Fruit fly (Drosophila melanogaster) whole organism, prepupa: ENCODE results near the gene CG5255.

ENCODE experiments used
- CG10631 ChIP-seq: fragments of 200-800 bp; sonication (Bioruptor generic); optimal IDR thresholded peaks from 2 replicates; lab custom pipeline; 2016; ENCODE audit warnings: missing biosample characterization, missing genetic modification characterization
- CG10669 ChIP-seq: fragments of 200-800 bp; sonication (Bioruptor generic); optimal IDR thresholded peaks from 3 replicates; lab custom pipeline; 2018; ENCODE audit warnings: missing biosample characterization, mild to moderate bottlenecking, missing genetic modification characterization, moderate library complexity
- CG11294 ChIP-seq: fragments of 200-800 bp; sonication (Bioruptor generic); IDR thresholded peaks from 2 replicates; pipeline ENCODE4 v1.3.6; 2022; ENCODE audit warnings: missing biosample characterization, missing genetic modification characterization
- CG11762 ChIP-seq: fragments of 200-800 bp; sonication (Bioruptor generic); optimal IDR thresholded peaks from 3 replicates; lab custom pipeline; 2016; ENCODE audit warnings: missing biosample characterization, missing genetic modification characterization; ENCODE audit not compliant: insufficient read depth
- CG1621 ChIP-seq: fragments of 200-800 bp; sonication (Bioruptor generic); optimal IDR thresholded peaks from 3 replicates; lab custom pipeline; 2018; ENCODE audit warnings: missing biosample characterization, mild to moderate bottlenecking, missing genetic modification characterization
- CG16779 ChIP-seq: fragments of 200-800 bp; sonication (Bioruptor generic); optimal IDR thresholded peaks from 3 replicates; lab custom pipeline; 2017; ENCODE audit warnings: missing biosample characterization, mild to moderate bottlenecking, missing genetic modification characterization
- CG3032 ChIP-seq: fragments of 200-800 bp; optimal IDR thresholded peaks from 2 replicates; lab custom pipeline; 2019; ENCODE audit warnings: missing biosample characterization, mild to moderate bottlenecking, missing genetic modification characterization, moderate library complexity
- CG31627 ChIP-seq: fragments of 200-800 bp; sonication (Bioruptor generic); optimal IDR thresholded peaks from 3 replicates; lab custom pipeline; 2016; ENCODE audit warnings: missing biosample characterization, missing genetic modification characterization
- CG3919 ChIP-seq: fragments of 200-800 bp; sonication (Bioruptor generic); optimal IDR thresholded peaks from 3 replicates; lab custom pipeline; 2016; ENCODE audit warnings: missing biosample characterization, missing genetic modification characterization
- CG6163 ChIP-seq: fragments of 200-800 bp; sonication (Bioruptor generic); IDR thresholded peaks from 3 replicates; pipeline ENCODE4 v1.3.6; 2022; ENCODE audit warnings: missing biosample characterization, missing genetic modification characterization
- CG6792 ChIP-seq: fragments of 200-800 bp; sonication (Bioruptor generic); optimal IDR thresholded peaks from 3 replicates; lab custom pipeline; 2016; ENCODE audit warnings: missing biosample characterization, missing genetic modification characterization
- CG6854 ChIP-seq: fragments of 200-800 bp; sonication (Bioruptor generic); optimal IDR thresholded peaks from 2 replicates; lab custom pipeline; 2017; ENCODE audit warnings: missing biosample characterization, mild to moderate bottlenecking, missing genetic modification characterization
- CG8119 ChIP-seq: fragments of 200-800 bp; sonication (Bioruptor generic); IDR thresholded peaks from 3 replicates; pipeline ENCODE4 v1.3.6; 2022; ENCODE audit warnings: missing biosample characterization, missing genetic modification characterization
- CG8319 ChIP-seq: fragments of 200-800 bp; sonication (Bioruptor generic); optimal IDR thresholded peaks from 3 replicates; lab custom pipeline; 2016; ENCODE audit warnings: missing biosample characterization, missing genetic modification characterization
- CG9139 ChIP-seq: fragments of 200-800 bp; sonication (Bioruptor generic); optimal IDR thresholded peaks from 3 replicates; lab custom pipeline; 2017; ENCODE audit warnings: missing biosample characterization, mild to moderate bottlenecking, missing genetic modification characterization
- Eip78C ChIP-seq: fragments of 200-800 bp; sonication (Bioruptor generic); peaks from one replicate; lab custom pipeline; 2016; ENCODE audit warnings: missing biosample characterization, missing genetic modification characterization
- Ets21C ChIP-seq: fragments of 200-800 bp; sonication (Bioruptor generic); optimal IDR thresholded peaks from 3 replicates; lab custom pipeline; 2016; ENCODE audit warnings: missing biosample characterization, missing genetic modification characterization
- Ets96B ChIP-seq: fragments of 200-800 bp; optimal IDR thresholded peaks from 2 replicates; lab custom pipeline; 2019; ENCODE audit warnings: missing biosample characterization, mild to moderate bottlenecking, missing genetic modification characterization, moderate library complexity
- Gug ChIP-seq: fragments of 200-800 bp; sonication (Bioruptor generic); IDR thresholded peaks from 2 replicates; pipeline ENCODE4 v1.3.6; 2022; ENCODE audit warnings: missing biosample characterization, missing genetic modification characterization
- Hr38 ChIP-seq: sonication (Bioruptor generic); optimal IDR thresholded peaks from 2 replicates; lab custom pipeline; 2016; ENCODE audit warnings: missing biosample characterization, missing genetic modification characterization
- Hr39 ChIP-seq: fragments of 200-800 bp; sonication (Bioruptor generic); optimal IDR thresholded peaks from 2 replicates; lab custom pipeline; 2016; ENCODE audit warnings: missing biosample characterization, missing genetic modification characterization
- Hr4 ChIP-seq: fragments of 200-800 bp; sonication (Bioruptor generic); optimal IDR thresholded peaks from 3 replicates; lab custom pipeline; 2016; ENCODE audit warnings: missing biosample characterization, missing genetic modification characterization
- Met ChIP-seq: fragments of 200-800 bp; sonication (Bioruptor generic); optimal IDR thresholded peaks from 3 replicates; lab custom pipeline; 2016; ENCODE audit warnings: missing biosample characterization, missing genetic modification characterization
- OdsH ChIP-seq: fragments of 200-800 bp; sonication (Bioruptor generic); optimal IDR thresholded peaks from 3 replicates; lab custom pipeline; 2016; ENCODE audit warnings: missing biosample characterization, missing genetic modification characterization
- Sox14 ChIP-seq: fragments of 200-800 bp; sonication (Bioruptor generic); optimal IDR thresholded peaks from 3 replicates; lab custom pipeline; 2016; ENCODE audit warnings: missing biosample characterization, missing genetic modification characterization
- Sox15 ChIP-seq: fragments of 200-800 bp; sonication (Bioruptor generic); optimal IDR thresholded peaks from 3 replicates; lab custom pipeline; 2016; ENCODE audit warnings: missing biosample characterization, missing genetic modification characterization
- achi ChIP-seq: fragments of 200-800 bp; sonication (Bioruptor generic); optimal IDR thresholded peaks from 3 replicates; lab custom pipeline; 2016; ENCODE audit warnings: missing biosample characterization, missing genetic modification characterization
- acj6 ChIP-seq: fragments of 200-800 bp; sonication (Bioruptor generic); optimal IDR thresholded peaks from 3 replicates; lab custom pipeline; 2016; ENCODE audit warnings: missing biosample characterization, missing genetic modification characterization
- dac ChIP-seq: fragments of 200-800 bp; sonication (Bioruptor generic); optimal IDR thresholded peaks from 2 replicates; lab custom pipeline; 2017; ENCODE audit warnings: missing biosample characterization, mild to moderate bottlenecking, missing genetic modification characterization
- dsx ChIP-seq: fragments of 200-800 bp; optimal IDR thresholded peaks from 3 replicates; lab custom pipeline; 2019; ENCODE audit warnings: missing biosample characterization, mild to moderate bottlenecking, missing genetic modification characterization, moderate library complexity; ENCODE audit not compliant: poor library complexity, severe bottlenecking
- esn ChIP-seq: fragments of 200-800 bp; sonication (Bioruptor generic); optimal IDR thresholded peaks from 2 replicates; lab custom pipeline; 2016; ENCODE audit warnings: missing biosample characterization, mild to moderate bottlenecking, missing genetic modification characterization, moderate library complexity
- fd85E ChIP-seq: fragments of 200-800 bp; sonication (Bioruptor generic); optimal IDR thresholded peaks from 3 replicates; lab custom pipeline; 2016; ENCODE audit warnings: missing biosample characterization, missing genetic modification characterization
- fkh ChIP-seq: fragments of 200-800 bp; sonication (Bioruptor generic); optimal IDR thresholded peaks from 3 replicates; lab custom pipeline; 2017; ENCODE audit warnings: missing biosample characterization, mild to moderate bottlenecking, missing genetic modification characterization, moderate library complexity
- lz ChIP-seq: fragments of 200-800 bp; sonication (Bioruptor generic); optimal IDR thresholded peaks from 3 replicates; lab custom pipeline; 2016; ENCODE audit warnings: missing biosample characterization, missing genetic modification characterization
- net ChIP-seq: fragments of 200-800 bp; sonication (Bioruptor generic); optimal IDR thresholded peaks from 3 replicates; lab custom pipeline; 2016; ENCODE audit warnings: missing biosample characterization, missing genetic modification characterization
- pdm3 ChIP-seq: fragments of 200-800 bp; sonication (Bioruptor generic); optimal IDR thresholded peaks from 3 replicates; lab custom pipeline; 2016; ENCODE audit warnings: missing biosample characterization, missing genetic modification characterization
- salr ChIP-seq, 2 experiments: fragments of 200-800 bp; sonication (Bioruptor generic); optimal IDR thresholded peaks; 3 replicates each; lab custom pipeline; 2016 to 2018; ENCODE audit warnings: missing biosample characterization in 2 of 2, missing genetic modification characterization in 2 of 2, mild to moderate bottlenecking in 1 of 2
- spab ChIP-seq: fragments of 200-800 bp; sonication (Bioruptor generic); optimal IDR thresholded peaks from 2 replicates; lab custom pipeline; 2017; ENCODE audit warnings: missing biosample characterization, mild to moderate bottlenecking, missing genetic modification characterization, missing genetic modification reagents
- ss ChIP-seq, 2 experiments: fragments of 200-800 bp; sonication (Bioruptor generic); optimal IDR thresholded peaks; 2 replicates in 1 of 2; 3 replicates in 1 of 2; lab custom pipeline; 2017 to 2018; ENCODE audit warnings: mild to moderate bottlenecking in 2 of 2, missing biosample characterization in 2 of 2, missing genetic modification characterization in 2 of 2, moderate library complexity in 1 of 2
- topi ChIP-seq: fragments of 200-800 bp; sonication (Bioruptor generic); optimal IDR thresholded peaks from 3 replicates; lab custom pipeline; 2016; ENCODE audit warnings: missing biosample characterization, missing genetic modification characterization

The CG5255 gene

DNA sequence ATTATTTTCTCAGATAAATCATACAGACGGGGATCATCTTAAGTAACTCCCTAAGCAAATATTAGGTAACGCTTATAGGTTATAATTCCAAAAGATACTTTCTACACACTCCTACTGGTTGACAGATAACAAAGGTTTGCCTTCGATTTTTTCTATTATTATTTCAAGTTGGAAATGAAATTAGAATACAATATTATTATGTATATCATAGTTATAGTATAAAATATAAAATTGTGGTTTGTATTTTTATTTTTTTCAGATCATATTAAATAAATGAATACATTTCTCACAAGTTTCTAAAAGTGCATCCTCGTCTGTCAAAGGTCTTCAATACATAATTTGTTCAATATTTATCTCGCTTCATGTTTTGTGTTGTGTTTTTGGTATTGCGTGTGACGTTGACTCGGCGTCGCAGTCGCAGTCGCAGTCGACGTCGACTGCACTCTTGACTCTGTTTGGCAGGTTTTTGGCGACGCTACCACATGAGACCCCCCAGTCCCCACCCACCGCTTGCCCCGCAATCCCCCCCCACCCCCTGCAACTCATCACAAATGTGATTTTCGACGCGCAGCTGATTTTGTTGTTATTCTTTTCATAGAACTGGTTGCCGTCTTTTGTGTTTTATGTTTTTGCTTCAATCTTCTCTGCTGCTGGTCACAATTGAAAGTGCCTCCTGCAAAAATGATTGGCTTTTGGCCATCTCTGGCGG, 14.7 kb upstream of the CG5255 start (continued):
- TF ChIP-seq CG8119 (GFP tag; lab: Robert Waterston, UW): peak; percentile 61; the same call in 2 of the 3 replicates
- peak; percentile 33 for TF ChIP-seq OdsH (GFP tag; lab: Kevin White, UChicago)
- TF ChIP-seq CG11294: peak; percentile 13; the same call in 1 of the 2 replicates
- TF ChIP-seq Ets21C (GFP tag; lab: Kevin White, UChicago): peak; percentile 22
- TF ChIP-seq Hr39: peak; percentile 35
- TF ChIP-seq net (GFP tag; lab: Kevin White, UChicago): peak; percentile 13
- no peak for TF ChIP-seq CG8319
- no peak for TF ChIP-seq fkh (GFP tag; lab: Kevin White, UChicago)
- no peak for TF ChIP-seq Sox15 (GFP tag; lab: Kevin White, UChicago)
- no peak for TF ChIP-seq dsx (GFP tag; lab: Kevin White, UChicago)
- TF ChIP-seq CG6792 (GFP tag; lab: Kevin White, UChicago): peak; percentile 40
- peak; percentile 64 for TF ChIP-seq Met
- peak; percentile 5 for TF ChIP-seq achi (GFP tag; lab: Kevin White, UChicago)

DNA sequence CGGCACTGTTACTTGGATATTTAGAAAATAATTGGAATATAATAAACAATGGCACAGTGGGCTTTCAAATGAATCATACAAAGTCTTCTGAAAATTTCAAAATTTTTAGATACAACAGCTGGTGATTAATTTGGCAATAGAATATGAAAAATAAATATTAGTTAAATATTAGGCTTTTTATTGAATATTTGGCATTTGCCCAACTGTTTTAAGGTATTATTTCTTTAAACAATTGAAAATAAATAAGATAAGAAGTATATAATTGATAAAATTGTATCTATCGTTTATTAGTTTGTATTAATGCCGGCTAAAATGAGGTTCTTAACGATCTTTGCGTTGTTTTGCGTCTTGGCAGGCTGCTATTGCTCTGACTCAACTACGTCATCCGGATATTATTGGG, 13.5 kb upstream of the CG5255 start, which contains the start of gene CG45079:
TSS of gene CG45079 (plus strand) at position 301 of the 400 bp plus-strand sequence.
- TF ChIP-seq CG9139 (GFP tag; lab: Kevin White, UChicago) (no peak), CG1621 (tag; lab: Kevin White, UChicago) (no peak), CG3032 (tag; lab: Kevin White, UChicago) (no peak), CG10631 (GFP tag; lab: Kevin White, UChicago) (no peak), Met (no peak), Eip78C (GFP tag; lab: Kevin White, UChicago) (no peak), fd85E (GFP tag; lab: Kevin White, UChicago) (no peak), esn (GFP tag; lab: Kevin White, UChicago) (no peak), spab (GFP tag; lab: Kevin White, UChicago) (no peak), ss (GFP tag; optimal IDR thresholded peaks at IDR 0.05; lab: Kevin White, UChicago) (no peak), CG31627 (no peak), lz (GFP tag; lab: Kevin White, UChicago) (no peak), Ets96B (tag; lab: Kevin White, UChicago) (no peak), dac (no peak), CG6163 (GFP tag; lab: Robert Waterston, UW) (no peak), Sox14 (GFP tag; lab: Kevin White, UChicago) (no peak), fkh (GFP tag; lab: Kevin White, UChicago) (no peak), CG6854 (GFP tag; lab: Kevin White, UChicago) (no peak)

DNA sequence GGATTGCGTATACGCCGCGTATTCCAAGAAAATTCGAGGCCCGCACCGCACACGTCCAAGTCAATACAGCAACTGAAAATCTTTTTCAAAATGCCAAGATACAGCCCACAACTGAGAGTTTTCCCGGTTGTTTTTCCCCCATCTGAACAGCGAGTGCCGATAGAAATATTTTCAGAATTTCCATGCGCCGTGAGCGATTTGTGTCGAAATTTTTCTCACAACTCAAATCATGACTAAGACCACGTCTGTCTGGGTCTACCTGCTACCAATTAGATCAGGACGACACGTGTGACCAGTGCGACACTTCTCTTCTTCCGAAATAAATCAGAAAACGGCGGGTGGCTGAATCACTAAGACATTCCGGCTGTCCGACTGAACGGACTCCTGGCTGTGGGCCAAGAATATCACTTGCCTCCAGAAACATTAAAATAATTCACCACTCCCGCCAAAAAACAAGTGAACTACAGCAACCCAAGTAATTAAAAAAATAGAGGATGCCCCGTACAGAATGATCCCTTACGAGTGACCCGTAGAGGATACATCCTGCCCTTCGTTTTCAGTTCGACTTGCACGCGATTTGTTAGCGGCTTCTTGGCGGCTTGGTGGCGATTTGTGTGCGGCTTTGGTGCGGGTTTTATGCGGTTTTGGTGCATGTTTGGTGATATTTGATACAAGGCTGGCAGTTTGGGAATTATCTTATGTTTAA, 12.2 kb upstream of the CG5255 start, which contains the start of gene cher:
TSS of gene cher (minus strand) at position 51 of the 706 bp plus-strand sequence.
- TF ChIP-seq pdm3 (GFP tag; lab: Kevin White, UChicago) (no peak), Sox14 (GFP tag; lab: Kevin White, UChicago) (no peak), Hr4 (GFP tag; lab: Kevin White, UChicago) (no peak), CG16779 (tag; lab: Kevin White, UChicago) (no peak), CG3919 (GFP tag; lab: Kevin White, UChicago) (no peak)

DNA sequence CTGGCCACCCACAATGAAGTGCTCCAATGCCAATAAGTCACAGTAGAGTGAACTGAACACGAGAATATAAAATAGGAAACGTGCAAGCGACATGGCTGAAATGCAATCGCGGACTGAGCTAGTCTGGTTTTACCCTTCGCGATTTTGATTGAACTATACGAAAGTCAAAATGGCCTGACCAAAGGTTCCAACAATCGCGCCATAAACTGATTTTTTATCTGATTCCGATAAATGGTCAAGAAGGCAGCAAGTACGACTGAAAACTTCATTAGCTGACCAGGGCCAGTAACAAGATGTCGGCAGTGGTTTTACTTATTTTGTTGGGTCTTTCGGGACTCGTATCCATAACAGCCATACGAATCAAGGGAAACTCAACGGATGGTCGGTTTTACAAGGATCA, 10.9 kb upstream of the CG5255 start, which contains the start of the genes CG17477 and CG31269:
TSS of gene CG17477 (minus strand) at position 101 of the 400 bp plus-strand sequence.
TSS of gene CG31269 (plus strand) at position 289 of the 400 bp plus-strand sequence.
- TF ChIP-seq CG3032 (tag; lab: Kevin White, UChicago): no peak
- TF ChIP-seq Hr38 (GFP tag; lab: Kevin White, UChicago): no peak
- no peak for TF ChIP-seq Gug (GFP tag; lab: Robert Waterston, UW)
- TF ChIP-seq Met: no peak
- no peak for TF ChIP-seq salr (GFP tag; optimal IDR thresholded peaks at IDR 0.05; lab: Kevin White, UChicago)
- no peak for TF ChIP-seq CG9139 (GFP tag; lab: Kevin White, UChicago)
- no peak for TF ChIP-seq acj6 (GFP tag; lab: Kevin White, UChicago)
- no peak for TF ChIP-seq Sox15 (GFP tag; lab: Kevin White, UChicago)
- no peak for TF ChIP-seq dsx (GFP tag; lab: Kevin White, UChicago)
- no peak for TF ChIP-seq CG1621 (tag; lab: Kevin White, UChicago)
- no peak for TF ChIP-seq CG6792 (GFP tag; lab: Kevin White, UChicago)
- TF ChIP-seq topi: no peak
- TF ChIP-seq CG11762 (GFP tag; lab: Kevin White, UChicago): no peak
- TF ChIP-seq CG10669 (GFP tag; lab: Kevin White, UChicago): no peak
